Worm (Caenorhabditis elegans): Measurements from ENCODE around the gene Y54G2A.28.

- no peak for TF ChIP-seq blmp-1 (tag; optimal IDR thresholded peaks at IDR 0.05)
- no peak for TF ChIP-seq tbx-8 (GFP tag; optimal IDR thresholded peaks at IDR 0.05)
- no peak for TF ChIP-seq sem-2 (GFP tag; optimal IDR thresholded peaks at IDR 0.05)
- TF ChIP-seq ztf-11 (tag; optimal IDR thresholded peaks at IDR 0.05) = no peak
- TF ChIP-seq nhr-28 (tag; optimal IDR thresholded peaks at IDR 0.05) = no peak
- no peak for TF ChIP-seq mab-5 (tag; optimal IDR thresholded peaks at IDR 0.05)
- TF ChIP-seq bed-3 (GFP tag; optimal IDR thresholded peaks at IDR 0.05) = no peak
- TF ChIP-seq elt-3 (tag; optimal IDR thresholded peaks at IDR 0.05) = no peak
- no peak for TF ChIP-seq ces-1 (GFP tag; optimal IDR thresholded peaks at IDR 0.05)
- TF ChIP-seq pha-4 (tag; optimal IDR thresholded peaks at IDR 0.05) = no peak
Measured at ce11 chrIV:2969399-2969990, 42.7 kb downstream of the Y54G2A.28 start, which contains the start of gene Y54G2A.57.
